Worm (Caenorhabditis elegans): ENCODE measurements around the gene gsp-2.

The gsp-2 gene

ce11 chrIII:7387359-7387758 lies 51.0 kb downstream of the gsp-2 start (continued):
- TF ChIP-seq lir-3 (tag; optimal IDR thresholded peaks at IDR 0.05) (no peak), mdt-29 (GFP tag; IDR thresholded peaks at IDR 0.05) (0 out of 2 replicates have a peak, but pooled peaks have one; percentile 35), spr-3 (GFP tag; optimal IDR thresholded peaks at IDR 0.05) (no peak), tag-97 (GFP tag; IDR thresholded peaks at IDR 0.05) (no peak), nhr-41 (GFP tag; IDR thresholded peaks at IDR 0.05) (no peak), lin-39 (tag; optimal IDR thresholded peaks at IDR 0.05) (no peak), fos-1 (tag; optimal IDR thresholded peaks at IDR 0.05) (no peak), madf-5 (GFP tag; IDR thresholded peaks at IDR 0.05) (0 out of 4 replicates have a peak, but pooled peaks of 1 of the 2 experiments have one; percentile 41), mep-1 (tag; optimal IDR thresholded peaks at IDR 0.05) (peak; percentile 74), cey-2 (tag; optimal IDR thresholded peaks at IDR 0.05; ENCODE audit: borderline replicate concordance, insufficient read depth) (no peak), ceh-28 (tag; optimal IDR thresholded peaks at IDR 0.05) (no peak), ama-1 (optimal IDR thresholded peaks at IDR 0.05) (no peak), lin-29 (GFP tag; IDR thresholded peaks at IDR 0.05) (no peak), dmd-9 (GFP tag; IDR thresholded peaks at IDR 0.05) (no peak), ztf-7 (tag; optimal IDR thresholded peaks at IDR 0.05) (no peak), attf-4 (tag; optimal IDR thresholded peaks at IDR 0.05) (no peak), ceh-62 (tag; optimal IDR thresholded peaks at IDR 0.05) (no peak), snpc-4 (tag; optimal IDR thresholded peaks at IDR 0.05) (no peak), ZK546.5 (tag; optimal IDR thresholded peaks at IDR 0.05) (no peak), hlh-30 (tag; optimal IDR thresholded peaks at IDR 0.05; ENCODE audit: insufficient read depth) (peak; percentile 85), T26A8.4 (GFP tag; IDR thresholded peaks at IDR 0.05) (no peak), fkh-10 (GFP tag; optimal IDR thresholded peaks at IDR 0.05) (no peak), Y5F2A.4 (GFP tag; optimal IDR thresholded peaks at IDR 0.05) (peak; percentile 14)

All from whole organism, L4 larva.